Fruit fly (Drosophila melanogaster) whole organism, pupa: Measurements from ENCODE around the gene Clic.

ENCODE experiments used
- D1 ChIP-seq: fragments of 200-800 bp; sonication (Bioruptor generic); optimal IDR thresholded peaks from 2 replicates; lab custom pipeline; 2018; ENCODE audit warnings: missing biosample characterization, mild to moderate bottlenecking, missing genetic modification characterization, moderate library complexity
- Snoo ChIP-seq: fragments of 200-800 bp; sonication (Bioruptor generic); optimal IDR thresholded peaks from 3 replicates; lab custom pipeline; 2017; ENCODE audit warnings: missing biosample characterization, mild to moderate bottlenecking, missing genetic modification characterization, inconsistent platforms

dm6 chrX:13814058-13814457 lies 8.0 kb downstream of the Clic start:
- TF ChIP-seq D1 (tag; lab: Kevin White, UChicago), result no peak
- no peak for TF ChIP-seq Snoo (tag; lab: Kevin White, UChicago)
